Fruit fly (Drosophila melanogaster) whole organism, pupa: Measurements from ENCODE around the gene CG14326.

ENCODE experiments used
- CG10348 ChIP-seq: fragments of 200-800 bp; sonication (Bioruptor generic); IDR thresholded peaks from 2 replicates; pipeline ENCODE4 v1.3.6; 2022; ENCODE audit warnings: missing biosample characterization, missing genetic modification characterization
- CG12605 ChIP-seq: fragments of 200-800 bp; sonication (Bioruptor generic); IDR thresholded peaks from 2 replicates; pipeline ENCODE4 v1.3.6; 2022; ENCODE audit warnings: missing biosample characterization, missing genetic modification characterization
- CG13204 ChIP-seq: fragments of 200-800 bp; sonication (Bioruptor generic); optimal IDR thresholded peaks from 2 replicates; lab custom pipeline; 2018; ENCODE audit warnings: missing biosample characterization, mild to moderate bottlenecking, missing genetic modification characterization, moderate library complexity
- CG14655 ChIP-seq: fragments of 200-800 bp; sonication (Bioruptor generic); optimal IDR thresholded peaks from 3 replicates; lab custom pipeline; 2017; ENCODE audit warnings: mild to moderate bottlenecking, missing biosample characterization, missing genetic modification reagents, missing genetic modification characterization
- CG15710 ChIP-seq: fragments of 200-800 bp; sonication (Bioruptor generic); optimal IDR thresholded peaks from 2 replicates; lab custom pipeline; 2018; ENCODE audit warnings: missing biosample characterization, mild to moderate bottlenecking, missing genetic modification characterization, moderate library complexity
- CG17806 ChIP-seq: fragments of 200-800 bp; sonication (Bioruptor generic); optimal IDR thresholded peaks from 2 replicates; lab custom pipeline; 2018; ENCODE audit warnings: missing biosample characterization, mild to moderate bottlenecking, missing genetic modification characterization, moderate library complexity
- CG32121 ChIP-seq: fragments of 200-800 bp; sonication (Bioruptor generic); IDR thresholded peaks from 2 replicates; pipeline ENCODE4 v1.3.6; 2022; ENCODE audit warnings: missing biosample characterization, missing genetic modification characterization
- CG34367 ChIP-seq: fragments of 200-800 bp; sonication (Bioruptor generic); optimal IDR thresholded peaks from 2 replicates; lab custom pipeline; 2018; ENCODE audit warnings: missing biosample characterization, mild to moderate bottlenecking, missing genetic modification characterization
- CG4496 ChIP-seq: fragments of 200-800 bp; sonication (Bioruptor generic); IDR thresholded peaks from 3 replicates; pipeline ENCODE4 v1.3.6; 2022; ENCODE audit warnings: missing biosample characterization, missing genetic modification characterization
- CG8159 ChIP-seq: fragments of 200-800 bp; sonication (Bioruptor generic); optimal IDR thresholded peaks from 3 replicates; lab custom pipeline; 2018; ENCODE audit warnings: missing biosample characterization, mild to moderate bottlenecking, missing genetic modification characterization, moderate library complexity
- CG8301 ChIP-seq: fragments of 200-800 bp; sonication (Bioruptor generic); optimal IDR thresholded peaks from 2 replicates; lab custom pipeline; 2018; ENCODE audit warnings: missing biosample characterization, mild to moderate bottlenecking, missing genetic modification characterization
- CG9948 ChIP-seq: fragments of 200-800 bp; sonication (Bioruptor generic); optimal IDR thresholded peaks from 2 replicates; lab custom pipeline; 2018; ENCODE audit warnings: missing biosample characterization, mild to moderate bottlenecking, missing genetic modification characterization, moderate library complexity
- D1 ChIP-seq: fragments of 200-800 bp; sonication (Bioruptor generic); optimal IDR thresholded peaks from 2 replicates; lab custom pipeline; 2018; ENCODE audit warnings: missing biosample characterization, mild to moderate bottlenecking, missing genetic modification characterization, moderate library complexity
- EcR ChIP-seq: fragments of 200-800 bp; sonication (Bioruptor generic); optimal IDR thresholded peaks from 3 replicates; lab custom pipeline; 2019; ENCODE audit warnings: missing biosample characterization, missing genetic modification characterization, mild to moderate bottlenecking, moderate library complexity, missing genetic modification reagents
- Ets98B ChIP-seq: fragments of 200-800 bp; sonication (Bioruptor generic); IDR thresholded peaks from 2 replicates; pipeline ENCODE4 v1.3.6; 2022; ENCODE audit warnings: missing biosample characterization, missing genetic modification characterization
- Pif1A ChIP-seq: fragments of 200-800 bp; sonication (Bioruptor generic); optimal IDR thresholded peaks from 3 replicates; lab custom pipeline; 2016; ENCODE audit warnings: missing biosample characterization, missing genetic modification characterization
- Pif1B ChIP-seq: fragments of 200-800 bp; sonication (Bioruptor generic); optimal IDR thresholded peaks from 3 replicates; lab custom pipeline; 2016; ENCODE audit warnings: missing biosample characterization, missing genetic modification characterization
- Snoo ChIP-seq: fragments of 200-800 bp; sonication (Bioruptor generic); optimal IDR thresholded peaks from 3 replicates; lab custom pipeline; 2017; ENCODE audit warnings: missing biosample characterization, mild to moderate bottlenecking, missing genetic modification characterization, inconsistent platforms
- fd96Ca ChIP-seq: fragments of 200-800 bp; sonication (Bioruptor generic); IDR thresholded peaks from 3 replicates; pipeline ENCODE4 v1.3.6; 2022; ENCODE audit warnings: missing biosample characterization, missing genetic modification characterization
- gl ChIP-seq: fragments of 200-800 bp; sonication (Bioruptor generic); optimal IDR thresholded peaks from 2 replicates; lab custom pipeline; 2018; ENCODE audit warnings: missing biosample characterization, mild to moderate bottlenecking, missing genetic modification characterization
- rn ChIP-seq: fragments of 200-800 bp; sonication (Bioruptor generic); IDR thresholded peaks from 2 replicates; pipeline ENCODE4 v1.3.6; 2022; ENCODE audit warnings: missing biosample characterization, missing genetic modification characterization

The CG14326 gene

DNA sequence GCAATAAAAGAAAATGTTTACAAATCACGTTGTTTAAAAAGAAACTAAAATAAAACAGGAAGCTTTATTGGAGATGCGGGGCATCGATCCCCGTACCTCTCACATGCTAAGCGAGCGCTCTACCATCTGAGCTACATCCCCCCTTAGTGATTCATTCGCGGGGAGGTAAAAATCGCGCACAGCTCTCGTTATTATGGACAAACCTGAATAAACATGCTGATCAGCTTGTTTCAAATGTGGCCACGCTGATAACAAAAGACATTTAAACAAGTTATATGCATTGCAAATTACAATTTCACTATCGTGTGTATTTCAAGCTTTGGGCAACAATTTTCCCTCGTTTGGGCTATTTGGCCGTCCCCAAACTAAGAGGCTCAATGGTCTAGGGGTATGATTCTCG lies 26.3 kb downstream of the CG14326 start:
- TF ChIP-seq CG8159 (tag; lab: Kevin White, UChicago) (no peak), CG4496 (GFP tag; lab: Robert Waterston, UW) (peak; percentile 22; the same call in 1 of the 3 replicates), fd96Ca (no peak), CG9948 (tag; lab: Kevin White, UChicago) (no peak), Pif1A (GFP tag; lab: Kevin White, UChicago) (no peak), CG32121 (GFP tag; lab: Robert Waterston, UW) (no peak)

DNA sequence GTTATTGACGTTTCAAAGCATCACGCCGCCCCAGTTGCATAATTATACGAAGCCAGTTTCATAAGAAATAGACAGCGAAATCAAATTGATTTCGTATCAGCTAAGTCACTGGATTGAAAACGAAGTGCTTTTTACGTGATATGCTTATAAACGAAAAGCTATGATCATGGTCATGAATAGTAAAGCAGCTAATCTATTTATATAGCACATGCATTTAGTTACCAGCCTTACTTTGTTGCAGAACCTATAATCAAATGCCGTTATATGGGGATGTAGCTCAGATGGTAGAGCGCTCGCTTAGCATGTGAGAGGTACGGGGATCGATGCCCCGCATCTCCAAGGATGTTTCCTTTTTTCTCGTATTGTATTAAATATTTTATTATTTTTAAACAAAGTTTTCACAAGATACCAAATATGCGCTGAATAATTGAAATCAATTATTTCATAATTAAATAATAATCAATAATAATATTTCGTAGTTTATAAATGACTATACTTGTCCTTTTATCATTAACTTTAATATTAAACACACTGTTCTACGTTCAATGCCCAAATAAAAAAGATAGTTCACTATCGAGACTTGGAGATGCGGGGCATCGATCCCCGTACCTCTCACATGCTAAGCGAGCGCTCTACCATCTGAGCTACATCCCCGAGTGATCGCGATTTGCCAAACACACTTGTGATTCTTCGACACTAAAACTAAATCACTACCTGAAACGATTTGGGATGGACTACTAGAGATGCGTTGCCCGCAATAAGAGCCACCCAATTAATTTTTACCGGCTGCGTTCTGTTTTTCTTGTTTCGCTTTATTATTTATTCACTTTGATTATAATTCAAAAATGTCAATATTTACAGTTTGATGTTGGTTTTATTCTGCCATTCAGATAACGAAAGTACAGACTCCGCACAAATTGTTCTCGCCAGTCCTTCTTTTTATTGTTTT lies 27.5 kb downstream of the CG14326 start:
- TF ChIP-seq CG32121 (GFP tag; lab: Robert Waterston, UW) (no peak), CG34367 (tag; lab: Kevin White, UChicago) (no peak), CG17806 (tag; lab: Kevin White, UChicago) (no peak), CG10348 (GFP tag; lab: Robert Waterston, UW) (no peak)

DNA sequence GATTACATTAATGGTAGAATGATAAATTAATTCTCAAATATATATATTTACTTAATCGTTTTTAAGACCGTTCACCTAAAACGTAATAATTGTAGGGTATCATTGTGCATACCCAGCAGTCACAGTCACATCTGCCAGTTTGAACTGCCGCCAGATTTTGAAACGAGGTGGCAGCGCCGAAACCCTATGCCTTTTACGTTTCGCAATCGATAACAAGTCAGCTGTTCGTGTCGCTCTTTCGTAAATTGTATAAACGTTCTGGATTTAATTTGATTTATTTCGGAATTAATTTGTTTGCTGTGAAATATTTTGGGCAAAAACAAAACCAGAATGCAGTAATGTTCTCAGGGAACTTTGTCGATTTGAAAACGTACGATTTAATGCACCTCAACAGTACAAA lies 28.5 kb downstream of the CG14326 start, which contains the start of gene CG14322:
CG14322 (plus strand) TSS at position 236 of the 400 bp plus-strand sequence.
- TF ChIP-seq CG8301 (tag; lab: Kevin White, UChicago) (no peak), Pif1B (GFP tag; lab: Kevin White, UChicago) (no peak), Snoo (tag; lab: Kevin White, UChicago) (no peak), rn (GFP tag; lab: Robert Waterston, UW) (no peak), gl (no peak), CG10348 (GFP tag; lab: Robert Waterston, UW) (no peak), CG14655 (GFP tag; lab: Kevin White, UChicago) (no peak), CG17806 (tag; lab: Kevin White, UChicago) (no peak), EcR (GFP tag; lab: Kevin White, UChicago) (no peak), CG15710 (tag; lab: Kevin White, UChicago) (no peak), Ets98B (GFP tag; lab: Robert Waterston, UW) (no peak), D1 (tag; lab: Kevin White, UChicago) (no peak), CG13204 (GFP tag; lab: Kevin White, UChicago) (no peak), CG8159 (tag; lab: Kevin White, UChicago) (no peak), fd96Ca (no peak), Pif1A (GFP tag; lab: Kevin White, UChicago) (no peak), CG34367 (tag; lab: Kevin White, UChicago) (no peak), CG4496 (GFP tag; lab: Robert Waterston, UW) (no peak)

DNA sequence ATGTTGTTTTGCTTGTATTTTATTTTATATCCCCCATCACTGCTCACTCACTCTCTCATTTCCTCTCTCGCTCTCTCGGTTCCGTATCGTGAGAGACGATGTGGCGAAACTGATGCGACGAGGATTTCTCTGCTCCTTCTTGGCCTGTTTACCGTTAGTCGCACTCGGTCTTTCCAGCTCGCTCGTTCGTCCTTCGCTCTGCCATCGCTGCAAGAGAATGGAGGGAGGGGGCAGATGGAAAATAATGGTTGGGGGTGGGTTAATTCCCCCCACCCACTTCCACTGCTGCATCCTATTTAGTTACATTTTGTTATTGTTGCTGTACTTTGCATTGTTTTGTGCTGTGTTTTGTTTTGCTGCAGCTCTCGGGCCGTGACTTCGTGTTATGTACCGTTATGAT lies 35.0 kb downstream of the CG14326 start:
- TF ChIP-seq Pif1A (GFP tag; lab: Kevin White, UChicago) (no peak), fd96Ca (no peak), gl (no peak), CG13204 (GFP tag; lab: Kevin White, UChicago) (no peak)
- TF ChIP-seq, all 21 proteins: peak for 0

DNA sequence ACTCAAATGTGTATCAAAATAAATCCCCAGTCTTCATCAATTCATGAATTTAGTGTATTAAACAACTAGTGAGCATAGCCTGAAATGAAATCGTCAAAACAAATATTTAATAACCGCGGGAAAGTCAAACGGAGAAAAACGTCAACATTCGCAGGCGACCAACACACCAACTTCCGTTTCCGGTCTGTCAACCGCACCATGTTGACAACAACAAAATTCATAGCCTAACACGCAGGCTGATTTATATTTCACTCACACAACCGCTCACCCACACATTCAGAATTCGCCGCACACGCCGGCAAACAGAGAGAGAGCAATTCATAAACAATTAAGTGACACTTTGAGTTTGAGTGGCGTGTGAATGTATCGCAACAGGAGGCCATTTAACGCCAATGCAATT lies 36.1 kb downstream of the CG14326 start:
- TF ChIP-seq CG17806 (tag; lab: Kevin White, UChicago): no peak
- TF ChIP-seq rn (GFP tag; lab: Robert Waterston, UW): no peak
- TF ChIP-seq CG34367 (tag; lab: Kevin White, UChicago): peak; percentile 23
- TF ChIP-seq CG9948 (tag; lab: Kevin White, UChicago): no peak
- TF ChIP-seq CG10348 (GFP tag; lab: Robert Waterston, UW): no peak
- TF ChIP-seq Snoo (tag; lab: Kevin White, UChicago): peak; percentile 45
- TF ChIP-seq Pif1A (GFP tag; lab: Kevin White, UChicago): no peak
- TF ChIP-seq CG13204 (GFP tag; lab: Kevin White, UChicago): no peak
- no peak for TF ChIP-seq EcR (GFP tag; lab: Kevin White, UChicago)
- peak; percentile 32; the same call in 1 of the 3 replicates for TF ChIP-seq CG4496 (GFP tag; lab: Robert Waterston, UW)

DNA sequence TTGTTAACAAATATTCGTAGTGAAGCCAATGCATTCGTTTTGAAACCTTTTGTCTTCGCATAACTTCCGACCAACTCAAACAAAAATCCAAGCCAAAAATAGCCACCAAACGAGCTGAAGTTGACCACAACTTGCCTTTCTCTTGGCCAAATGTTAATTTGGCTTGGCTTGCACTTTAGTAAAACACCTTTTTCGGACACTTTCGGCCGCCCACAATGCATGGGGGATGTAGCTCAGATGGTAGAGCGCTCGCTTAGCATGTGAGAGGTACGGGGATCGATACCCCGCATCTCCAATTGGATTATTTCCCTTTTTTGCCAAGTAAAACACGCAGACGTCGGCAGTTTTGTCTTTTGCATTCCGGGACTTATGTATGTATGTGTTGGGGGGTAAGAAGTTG lies 38.0 kb downstream of the CG14326 start:
- TF ChIP-seq CG4496 (GFP tag; lab: Robert Waterston, UW) (no peak), Ets98B (GFP tag; lab: Robert Waterston, UW) (no peak), CG9948 (tag; lab: Kevin White, UChicago) (no peak), CG12605 (GFP tag; lab: Robert Waterston, UW) (no peak), D1 (tag; lab: Kevin White, UChicago) (no peak), Pif1B (GFP tag; lab: Kevin White, UChicago) (no peak), CG13204 (GFP tag; lab: Kevin White, UChicago) (no peak), CG34367 (tag; lab: Kevin White, UChicago) (no peak), EcR (GFP tag; lab: Kevin White, UChicago) (no peak), CG14655 (GFP tag; lab: Kevin White, UChicago) (no peak), Pif1A (GFP tag; lab: Kevin White, UChicago) (no peak), CG10348 (GFP tag; lab: Robert Waterston, UW) (no peak), CG8301 (tag; lab: Kevin White, UChicago) (no peak), rn (GFP tag; lab: Robert Waterston, UW) (no peak), CG32121 (GFP tag; lab: Robert Waterston, UW) (no peak)
